Fruit fly (Drosophila melanogaster) whole organism, embryonic: ENCODE data around the gene CG3652.

Experiments used
- Atf-2 ChIP-seq: fragments of 200-800 bp; sonication (Bioruptor generic); optimal IDR thresholded peaks from 2 replicates; lab custom pipeline; 2016; ENCODE audit warnings: missing biosample characterization, missing genetic modification characterization
- CG10654 ChIP-seq: fragments of 200-800 bp; sonication (Bioruptor generic); optimal IDR thresholded peaks from 2 replicates; lab custom pipeline; 2016; ENCODE audit warnings: missing biosample characterization, missing genetic modification characterization
- CG11093 ChIP-seq: fragments of 200-800 bp; sonication (Bioruptor generic); IDR thresholded peaks from 3 replicates; pipeline ENCODE4 v1.3.6; 2022; ENCODE audit warnings: missing biosample characterization, missing genetic modification characterization
- CG11723 ChIP-seq: fragments of 200-800 bp; sonication (Bioruptor generic); optimal IDR thresholded peaks from 2 replicates; lab custom pipeline; 2017; ENCODE audit warnings: missing biosample characterization, mild to moderate bottlenecking, missing genetic modification characterization
- CG12659 ChIP-seq: fragments of 200-800 bp; sonication (Bioruptor generic); optimal IDR thresholded peaks from 3 replicates; lab custom pipeline; 2017; ENCODE audit warnings: mild to moderate bottlenecking, missing biosample characterization, missing genetic modification reagents, missing genetic modification characterization
- CG12942 ChIP-seq: fragments of 200-800 bp; sonication (Bioruptor generic); optimal IDR thresholded peaks from 3 replicates; lab custom pipeline; 2016; ENCODE audit warnings: missing biosample characterization, missing genetic modification characterization
- CG15514 ChIP-seq: fragments of 200-800 bp; sonication (Bioruptor generic); optimal IDR thresholded peaks from 3 replicates; lab custom pipeline; 2017; ENCODE audit warnings: missing biosample characterization, missing genetic modification characterization, mild to moderate bottlenecking, moderate library complexity, missing genetic modification reagents
- CG1647 ChIP-seq: fragments of 200-800 bp; sonication (Bioruptor generic); optimal IDR thresholded peaks from 3 replicates; lab custom pipeline; 2016; ENCODE audit warnings: missing biosample characterization, missing genetic modification characterization
- CG2116 ChIP-seq: fragments of 200-800 bp; sonication (Bioruptor generic); optimal IDR thresholded peaks from 3 replicates; lab custom pipeline; 2018; ENCODE audit warnings: missing biosample characterization, mild to moderate bottlenecking, missing genetic modification characterization
- CG2202 ChIP-seq: fragments of 200-800 bp; sonication (Bioruptor generic); optimal IDR thresholded peaks from 2 replicates; lab custom pipeline; 2018; ENCODE audit warnings: missing biosample characterization, mild to moderate bottlenecking, missing genetic modification characterization
- CG3065 ChIP-seq: fragments of 200-800 bp; sonication (Bioruptor generic); optimal IDR thresholded peaks from 2 replicates; lab custom pipeline; 2016; ENCODE audit warnings: missing biosample characterization, missing genetic modification characterization
- CG32767 ChIP-seq: fragments of 200-800 bp; sonication (Bioruptor generic); IDR thresholded peaks from 2 replicates; pipeline ENCODE4 v1.3.6; 2022; ENCODE audit warnings: missing biosample characterization, missing genetic modification characterization
- CG33557 ChIP-seq: fragments of 200-800 bp; sonication (Bioruptor generic); optimal IDR thresholded peaks from 2 replicates; lab custom pipeline; 2019; ENCODE audit warnings: missing biosample characterization, mild to moderate bottlenecking, missing genetic modification characterization, moderate library complexity
- CG5953 ChIP-seq: fragments of 200-800 bp; sonication (Bioruptor generic); IDR thresholded peaks from 2 replicates; pipeline ENCODE4 v1.3.6; 2022; ENCODE audit warnings: missing biosample characterization, missing genetic modification characterization
- CG6689 ChIP-seq: fragments of 200-800 bp; sonication (Bioruptor generic); IDR thresholded peaks from 2 replicates; pipeline ENCODE4 v1.3.6; 2022; ENCODE audit warnings: missing biosample characterization, missing genetic modification characterization
- CG7372 ChIP-seq: fragments of 200-800 bp; sonication (Bioruptor generic); IDR thresholded peaks from 2 replicates; pipeline ENCODE4 v1.3.6; 2022; ENCODE audit warnings: missing biosample characterization, missing genetic modification characterization
- CG8089 ChIP-seq: fragments of 200-800 bp; sonication (Bioruptor generic); optimal IDR thresholded peaks from 3 replicates; lab custom pipeline; 2016; ENCODE audit warnings: missing biosample characterization, missing genetic modification characterization
- CG8359 ChIP-seq: fragments of 200-800 bp; sonication (Bioruptor generic); optimal IDR thresholded peaks from 2 replicates; lab custom pipeline; 2017; ENCODE audit warnings: missing biosample characterization, mild to moderate bottlenecking, missing genetic modification characterization, borderline replicate concordance
- Dbx ChIP-seq: fragments of 200-800 bp; sonication (Bioruptor generic); IDR thresholded peaks from 3 replicates; pipeline ENCODE4 v1.3.6; 2022; ENCODE audit warnings: missing biosample characterization, missing genetic modification characterization
- Dek ChIP-seq: fragments of 200-800 bp; sonication (Bioruptor generic); optimal IDR thresholded peaks from 3 replicates; lab custom pipeline; 2019; ENCODE audit warnings: missing biosample characterization, mild to moderate bottlenecking, missing genetic modification characterization, moderate library complexity
- Dip2 ChIP-seq: fragments of 200-800 bp; sonication (Bioruptor generic); IDR thresholded peaks from 2 replicates; pipeline ENCODE4 v1.3.6; 2022; ENCODE audit warnings: missing biosample characterization, missing genetic modification characterization
- Elba2 ChIP-seq: fragments of 200-800 bp; sonication (Bioruptor generic); optimal IDR thresholded peaks from 3 replicates; lab custom pipeline; 2016; ENCODE audit warnings: missing biosample characterization, missing genetic modification characterization
- Ets65A ChIP-seq: fragments of 200-800 bp; sonication (Bioruptor generic); peaks from one replicate; lab custom pipeline; 2016; ENCODE audit warnings: missing biosample characterization, missing genetic modification characterization
- Ets97D ChIP-seq: fragments of 200-800 bp; sonication (Bioruptor generic); optimal IDR thresholded peaks from 3 replicates; lab custom pipeline; 2016; ENCODE audit warnings: missing biosample characterization, missing genetic modification characterization
- GATAe ChIP-seq: fragments of 200-800 bp; sonication (Bioruptor generic); conservative IDR thresholded peaks from 2 replicates; pipeline ENCODE4 v1.3.6; 2022; ENCODE audit warnings: missing biosample characterization, missing genetic modification characterization
- Hey ChIP-seq: fragments of 200-800 bp; sonication (Bioruptor generic); optimal IDR thresholded peaks from 3 replicates; lab custom pipeline; 2018; ENCODE audit warnings: missing biosample characterization, mild to moderate bottlenecking, missing genetic modification characterization
- Hmx ChIP-seq: fragments of 200-800 bp; sonication (Bioruptor generic); optimal IDR thresholded peaks from 2 replicates; lab custom pipeline; 2016; ENCODE audit warnings: missing biosample characterization, missing genetic modification characterization
- Lhr ChIP-seq: fragments of 200-800 bp; sonication (Bioruptor generic); optimal IDR thresholded peaks from 3 replicates; lab custom pipeline; 2017; ENCODE audit warnings: mild to moderate bottlenecking, missing biosample characterization, missing genetic modification reagents, missing genetic modification characterization
- Rfx ChIP-seq: fragments of 200-800 bp; sonication (Bioruptor generic); IDR thresholded peaks from 2 replicates; pipeline ENCODE4 v1.3.6; 2022; ENCODE audit warnings: missing biosample characterization, missing genetic modification characterization
- Sox100B ChIP-seq: fragments of 200-800 bp; sonication (Bioruptor generic); optimal IDR thresholded peaks from 3 replicates; lab custom pipeline; 2018; ENCODE audit warnings: missing biosample characterization, mild to moderate bottlenecking, missing genetic modification characterization
- Vsx1 ChIP-seq: fragments of 200-800 bp; sonication (Bioruptor generic); optimal IDR thresholded peaks from 2 replicates; lab custom pipeline; 2017; ENCODE audit warnings: missing biosample characterization, mild to moderate bottlenecking, missing genetic modification characterization, missing genetic modification reagents
- ara ChIP-seq: fragments of 200-800 bp; sonication (Bioruptor generic); IDR thresholded peaks from 2 replicates; pipeline ENCODE4 v1.3.6; 2022; ENCODE audit warnings: missing biosample characterization, missing genetic modification characterization
- ato ChIP-seq: fragments of 200-800 bp; sonication (Bioruptor generic); IDR thresholded peaks from 2 replicates; pipeline ENCODE4 v1.3.6; 2022; ENCODE audit warnings: missing biosample characterization, missing genetic modification characterization; ENCODE audit not compliant: partially characterized antibody
- bowl ChIP-seq: fragments of 200-800 bp; sonication (Bioruptor generic); IDR thresholded peaks from 2 replicates; pipeline ENCODE4 v1.3.6; 2022; ENCODE audit warnings: missing biosample characterization, missing genetic modification characterization
- br ChIP-seq: fragments of >200 bp; optimal IDR thresholded peaks from 2 replicates; lab custom pipeline; 2017
- chm ChIP-seq: fragments of 200-800 bp; sonication (Bioruptor generic); IDR thresholded peaks from 2 replicates; pipeline ENCODE4 v1.3.6; 2022; ENCODE audit warnings: missing biosample characterization, missing genetic modification characterization
- chn ChIP-seq: fragments of 200-800 bp; sonication (Bioruptor generic); optimal IDR thresholded peaks from 2 replicates; lab custom pipeline; 2016; ENCODE audit warnings: missing biosample characterization, missing genetic modification characterization
- corto ChIP-seq: fragments of 200-800 bp; sonication (Bioruptor generic); optimal IDR thresholded peaks from 2 replicates; lab custom pipeline; 2016; ENCODE audit warnings: missing biosample characterization, mild to moderate bottlenecking, missing genetic modification characterization, moderate library complexity
- fd64A ChIP-seq: fragments of 200-800 bp; sonication (Bioruptor generic); optimal IDR thresholded peaks from 3 replicates; lab custom pipeline; 2018; ENCODE audit warnings: missing biosample characterization, mild to moderate bottlenecking, missing genetic modification characterization
- gro ChIP-seq: fragments of 200-800 bp; sonication (Bioruptor generic); optimal IDR thresholded peaks from 2 replicates; lab custom pipeline; 2016; ENCODE audit warnings: missing biosample characterization, missing genetic modification characterization
- hb ChIP-seq: fragments of 200-800 bp; sonication (Bioruptor generic); IDR thresholded peaks from 3 replicates; pipeline ENCODE4 v1.3.6; 2022; ENCODE audit warnings: missing biosample characterization, missing genetic modification characterization; ENCODE audit not compliant: partially characterized antibody
- kah ChIP-seq: fragments of 200-800 bp; sonication (Bioruptor generic); optimal IDR thresholded peaks from 2 replicates; lab custom pipeline; 2018; ENCODE audit warnings: missing biosample characterization, mild to moderate bottlenecking, missing genetic modification characterization
- klu ChIP-seq: fragments of 200-800 bp; sonication (Bioruptor generic); IDR thresholded peaks from 2 replicates; pipeline ENCODE4 v1.3.6; 2022; ENCODE audit warnings: missing biosample characterization, missing genetic modification characterization
- kni ChIP-seq: fragments of 200-800 bp; sonication (Bioruptor generic); optimal IDR thresholded peaks from 3 replicates; lab custom pipeline; 2017; ENCODE audit warnings: mild to moderate bottlenecking, missing biosample characterization, missing genetic modification reagents, missing genetic modification characterization
- nau ChIP-seq: fragments of 200-800 bp; sonication (Bioruptor generic); optimal IDR thresholded peaks from 3 replicates; lab custom pipeline; 2017; ENCODE audit warnings: missing biosample characterization, mild to moderate bottlenecking, missing genetic modification characterization, missing genetic modification reagents
- odd ChIP-seq: fragments of 200-800 bp; sonication (Bioruptor generic); optimal IDR thresholded peaks from 2 replicates; lab custom pipeline; 2017; ENCODE audit warnings: missing biosample characterization, mild to moderate bottlenecking, missing genetic modification characterization
- psq ChIP-seq: fragments of 200-800 bp; sonication (Bioruptor generic); optimal IDR thresholded peaks from 2 replicates; lab custom pipeline; 2017; ENCODE audit warnings: missing biosample characterization, missing genetic modification characterization
- sd ChIP-seq: fragments of 200-800 bp; sonication (Bioruptor generic); optimal IDR thresholded peaks from 3 replicates; lab custom pipeline; 2018; ENCODE audit warnings: missing biosample characterization, mild to moderate bottlenecking, missing genetic modification characterization, moderate library complexity
- slp2 ChIP-seq: fragments of 200-800 bp; sonication (Bioruptor generic); optimal IDR thresholded peaks from 2 replicates; lab custom pipeline; 2016; ENCODE audit warnings: missing biosample characterization, missing genetic modification characterization
- tin ChIP-seq: fragments of 200-800 bp; sonication (Bioruptor generic); optimal IDR thresholded peaks from 3 replicates; lab custom pipeline; 2016; ENCODE audit warnings: missing biosample characterization, missing genetic modification characterization
- usp ChIP-seq: fragments of >200 bp; optimal IDR thresholded peaks from 2 replicates; lab custom pipeline; 2017; ENCODE audit warnings: missing biosample characterization, missing genetic modification characterization

The CG3652 gene

DNA sequence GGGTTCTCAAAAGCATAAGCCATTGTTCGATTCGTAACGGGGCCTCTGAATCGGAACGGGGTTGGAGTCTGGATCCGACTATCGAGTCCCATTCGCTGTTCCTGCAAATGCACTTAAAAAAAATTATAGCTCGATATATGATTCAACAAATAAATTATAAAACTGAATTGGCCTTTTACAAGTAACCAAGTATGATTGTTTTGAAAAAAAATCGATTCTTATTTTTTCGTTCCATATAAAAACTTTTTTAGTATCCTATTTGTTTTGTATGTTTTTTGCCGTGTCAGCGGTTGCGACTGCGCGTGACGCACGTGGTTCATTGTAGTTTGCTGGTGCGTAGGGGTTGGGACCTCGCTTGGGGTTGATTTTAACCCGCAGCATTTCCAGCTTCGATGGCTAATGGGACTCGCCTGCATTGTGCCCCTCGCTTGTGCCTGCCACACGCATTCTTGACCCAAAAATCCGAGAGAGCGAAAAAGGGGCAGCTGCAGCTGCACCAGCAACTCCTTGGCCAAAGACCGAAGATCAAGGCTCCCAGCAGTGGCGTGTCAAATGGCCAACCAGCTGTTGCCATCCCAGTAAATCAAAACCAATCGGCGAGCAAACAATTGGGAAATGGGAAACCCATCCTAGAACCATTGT lies 42.9 kb downstream of the CG3652 start (continued):
- no peak for TF ChIP-seq CG1647 (GFP tag; lab: Kevin White, UChicago)
- TF ChIP-seq Dip2 = no peak
- peak; percentile 59 for TF ChIP-seq tin (GFP tag; lab: Kevin White, UChicago)
- peak; percentile 7 for TF ChIP-seq CG3065 (GFP tag; lab: Kevin White, UChicago)
- peak; percentile 28 for TF ChIP-seq Sox100B (GFP tag; lab: Kevin White, UChicago)
- TF ChIP-seq usp = no peak
- no peak for TF ChIP-seq corto (GFP tag; lab: Kevin White, UChicago)
- no peak for TF ChIP-seq hb
- TF ChIP-seq CG11723 (GFP tag; lab: Kevin White, UChicago) = peak; percentile 9
- TF ChIP-seq fd64A (GFP tag; lab: Kevin White, UChicago) = no peak
- peak; percentile 89 for TF ChIP-seq Ets65A (GFP tag; lab: Kevin White, UChicago)
- TF ChIP-seq klu = peak; percentile 36; the same call in 1 of the 2 replicates
- no peak for TF ChIP-seq odd (GFP tag; lab: Kevin White, UChicago)
- peak; percentile 64 for TF ChIP-seq chn
- TF ChIP-seq Vsx1 (GFP tag; lab: Kevin White, UChicago) = no peak
- peak; percentile 89 for TF ChIP-seq ara (GFP tag; lab: Robert Waterston, UW)
- peak; percentile 30; the same call in 1 of the 2 replicates for TF ChIP-seq CG7372
- TF ChIP-seq CG5953 (GFP tag; lab: Robert Waterston, UW) = no peak
- TF ChIP-seq br (lab: Kevin White, UChicago) = no peak
- TF ChIP-seq CG2202 (tag; lab: Kevin White, UChicago) = peak; percentile 64
- no peak for TF ChIP-seq ato (GFP tag; lab: Robert Waterston, UW)
- no peak for TF ChIP-seq sd (tag; lab: Kevin White, UChicago)
- no peak for TF ChIP-seq Dbx (GFP tag; lab: Robert Waterston, UW)
- TF ChIP-seq slp2 (GFP tag; lab: Kevin White, UChicago) = peak; percentile 14
- TF ChIP-seq nau (GFP tag; lab: Kevin White, UChicago) = no peak
- TF ChIP-seq Ets97D (GFP tag; lab: Kevin White, UChicago) = peak; percentile 4
- no peak for TF ChIP-seq CG12659 (GFP tag; lab: Kevin White, UChicago)
- TF ChIP-seq gro (GFP tag; lab: Kevin White, UChicago) = no peak
- no peak for TF ChIP-seq CG11093 (GFP tag; lab: Robert Waterston, UW)
- no peak for TF ChIP-seq Hmx (GFP tag; lab: Kevin White, UChicago)
- peak; percentile 15 for TF ChIP-seq CG12942 (GFP tag; lab: Kevin White, UChicago)
- no peak for TF ChIP-seq Dek
- no peak for TF ChIP-seq bowl
- TF ChIP-seq CG8359 (GFP tag; lab: Kevin White, UChicago) = peak; percentile 7
- peak; percentile 41 for TF ChIP-seq CG10654 (GFP tag; lab: Kevin White, UChicago)
- TF ChIP-seq CG8089 (GFP tag; lab: Kevin White, UChicago) = peak; percentile 59
- peak; percentile 23; the same call in 1 of the 2 replicates for TF ChIP-seq chm (GFP tag; lab: Robert Waterston, UW)
- peak; percentile 44 for TF ChIP-seq Elba2
- peak; percentile 90 for TF ChIP-seq CG33557 (GFP tag; lab: Kevin White, UChicago)
- no peak for TF ChIP-seq psq
- no peak for TF ChIP-seq kah (GFP tag; lab: Kevin White, UChicago)
- no peak for TF ChIP-seq Hey (tag; lab: Kevin White, UChicago)
- TF ChIP-seq CG15514 (GFP tag; lab: Kevin White, UChicago) = no peak
- 0 out of 2 replicates have a peak, but pooled peaks have one; percentile 24 for TF ChIP-seq CG32767 (GFP tag; lab: Robert Waterston, UW)
- peak; percentile 83 for TF ChIP-seq CG6689 (GFP tag; lab: Robert Waterston, UW)
- TF ChIP-seq Atf-2 (GFP tag; lab: Kevin White, UChicago) = peak; percentile 42
- no peak for TF ChIP-seq GATAe (GFP tag; lab: Robert Waterston, UW)
- TF ChIP-seq CG2116 (GFP tag; lab: Kevin White, UChicago) = peak; percentile 32
- TF ChIP-seq Rfx = no peak
- TF ChIP-seq kni (GFP tag; lab: Kevin White, UChicago) = peak; percentile 37
- TF ChIP-seq Lhr = no peak
